Worm (Caenorhabditis elegans) whole organism, L3 larva: Measurements from ENCODE around the gene spp-3.

Source experiments
- egl-27 ChIP-seq: sonication (generic microtip); optimal IDR thresholded peaks from 4 replicates; lab custom pipeline; 2017; ENCODE audit warnings: missing biosample characterization, missing genetic modification reagents, missing genetic modification characterization
- unc-62 ChIP-seq: fragments of 150-350 bp; sonication (generic microtip); optimal IDR thresholded peaks from 4 replicates; lab custom pipeline; 2014; ENCODE audit warnings: missing biosample characterization, missing genetic modification reagents, missing genetic modification characterization

- TF ChIP-seq unc-62 (GFP tag; lab: Kevin White, UChicago) (no peak), egl-27 (tag; lab: Kevin White, UChicago) (no peak)
Observed at ce11 chrX:7279671-7280389, 35.3 kb downstream of the spp-3 start, which contains the start of gene unc-10.
